Worm (Caenorhabditis elegans): ENCODE data around the gene R11F4.2.
"Not testable (repeated sequence)": the region's sequence is repeated elsewhere in the genome, so short reads cannot be mapped to it uniquely, and the experiment has no call there.

DNA sequence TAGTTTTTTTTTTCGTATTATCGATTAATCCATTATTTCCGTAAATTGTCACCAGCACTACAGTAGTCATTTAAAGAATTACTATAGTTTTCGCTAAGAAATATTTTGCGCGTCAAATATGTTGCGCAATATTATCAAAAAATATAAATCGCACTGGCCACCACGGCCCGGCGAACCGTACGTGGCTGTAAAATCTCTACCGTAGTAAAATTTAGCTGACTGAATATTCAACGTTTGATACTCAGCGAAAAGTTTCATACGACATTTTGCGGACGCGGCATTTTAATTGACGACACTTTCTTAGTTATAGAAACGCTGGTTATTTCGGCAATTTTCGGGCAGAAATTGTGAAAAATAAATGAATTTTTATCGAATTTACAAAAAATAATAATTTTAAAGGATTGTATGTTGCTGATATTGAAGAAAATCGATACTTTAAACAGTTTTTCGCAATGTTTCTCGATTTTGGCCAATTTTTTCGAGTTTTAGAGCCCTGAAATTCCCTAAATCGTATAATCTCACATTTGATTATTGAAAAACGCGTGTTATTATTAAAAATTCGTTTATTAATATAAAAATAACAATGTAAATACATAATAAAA is 34.9 kb upstream of the R11F4.2 start:
- TF ChIP-seq ama-1 (optimal IDR thresholded peaks at IDR 0.05); hmbx-1 (tag; optimal IDR thresholded peaks at IDR 0.05); B0310.2 (tag; optimal IDR thresholded peaks at IDR 0.05); hmg-4 (GFP tag; optimal IDR thresholded peaks at IDR 0.05); hnd-1 (tag; optimal IDR thresholded peaks at IDR 0.05); sea-1 (GFP tag; conservative IDR thresholded peaks at IDR 0.05); ets-7 (tag; optimal IDR thresholded peaks at IDR 0.05); tbx-11 (GFP tag; IDR thresholded peaks at IDR 0.05); tra-4 (tag; optimal IDR thresholded peaks at IDR 0.05): not testable (repeated sequence)
- TF ChIP-seq flt-1 (GFP tag; IDR thresholded peaks at IDR 0.05) (0 out of 2 replicates have a peak, but pooled peaks have one; percentile 26), tbx-37 (GFP tag; conservative IDR thresholded peaks at IDR 0.05) (peak; percentile 56), pes-1 (GFP tag; IDR thresholded peaks at IDR 0.05) (peak; percentile 65)
